Worm (Caenorhabditis elegans): Measurements from ENCODE around the gene cubn-1.

DNA sequence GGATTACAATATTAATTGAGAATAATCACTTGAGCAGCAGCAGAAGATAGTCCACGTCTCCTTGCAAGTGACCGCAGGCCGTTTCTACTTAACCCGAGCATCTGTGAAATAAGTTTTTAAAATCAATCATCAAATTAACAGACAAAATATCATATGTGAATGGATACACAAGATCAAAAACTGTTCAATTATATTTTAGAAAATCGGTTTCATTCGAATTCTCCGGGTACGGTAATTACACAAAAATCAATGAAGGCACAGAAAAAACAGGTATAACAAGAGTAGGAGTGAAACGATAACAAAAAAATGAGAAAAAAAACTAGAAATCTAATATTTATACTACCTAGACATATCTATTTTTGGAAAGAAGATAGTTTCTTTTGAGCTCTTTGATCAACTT, 14.9 kb upstream of the cubn-1 start, which contains the start of gene mma-1:
- no peak for TF ChIP-seq zip-5 (tag; optimal IDR thresholded peaks at IDR 0.05)
- TF ChIP-seq odd-2 (tag; optimal IDR thresholded peaks at IDR 0.05) = no peak
- TF ChIP-seq ceh-24 (tag; optimal IDR thresholded peaks at IDR 0.05) = no peak
- TF ChIP-seq ceh-34 (tag; optimal IDR thresholded peaks at IDR 0.05) = no peak
- no peak for TF ChIP-seq elt-2 (tag; optimal IDR thresholded peaks at IDR 0.05)
- no peak for TF ChIP-seq tbx-7 (tag; optimal IDR thresholded peaks at IDR 0.05)

Measured in whole organism, late embryonic.